Worm (Caenorhabditis elegans): ENCODE data around the gene nra-3.

- TF ChIP-seq nhr-21 (tag; optimal IDR thresholded peaks at IDR 0.05) (no peak), lsy-2 (tag; optimal IDR thresholded peaks at IDR 0.05) (no peak)
Observed at ce11 chrX:9957449-9957848, 26.2 kb upstream of the nra-3 start.
